Fruit fly (Drosophila melanogaster): ENCODE measurements around the gene schlank.

Gene schlank

dm6 chrX:6255414-6255915 is 11.6 kb downstream of the schlank start, which contains the start of the genes Rbcn-3A and Spx:
Gene Rbcn-3A, minus strand, starts transcription at chrX:6255487.
Gene Spx, plus strand, starts transcription at chrX:6255822.
- TF ChIP-seq h (optimal IDR thresholded peaks at IDR 0.05) (no peak), ttk (optimal IDR thresholded peaks at IDR 0.05) (no peak), Sin3A (optimal IDR thresholded peaks at IDR 0.05) (no peak), insv (optimal IDR thresholded peaks at IDR 0.05) (no peak), Myc (optimal IDR thresholded peaks at IDR 0.05) (no peak), psq (optimal IDR thresholded peaks at IDR 0.05) (no peak)

- TF ChIP-seq insv (optimal IDR thresholded peaks at IDR 0.05) = no peak
- no peak for TF ChIP-seq h (optimal IDR thresholded peaks at IDR 0.05)
- no peak for TF ChIP-seq Sin3A (optimal IDR thresholded peaks at IDR 0.05)
Measured at dm6 chrX:6254617-6255349, 12.2 kb downstream of the schlank start.

dm6 chrX:6253701-6254100 is 13.3 kb downstream of the schlank start:
- TF ChIP-seq ttk (optimal IDR thresholded peaks at IDR 0.05) = no peak
- TF ChIP-seq Sin3A (optimal IDR thresholded peaks at IDR 0.05) = no peak
- no peak for TF ChIP-seq h (optimal IDR thresholded peaks at IDR 0.05)
- no peak for TF ChIP-seq Myc (optimal IDR thresholded peaks at IDR 0.05)
- no peak for TF ChIP-seq insv (optimal IDR thresholded peaks at IDR 0.05)

dm6 chrX:6252897-6253540 is 14.0 kb downstream of the schlank start:
- no peak for TF ChIP-seq Myc (optimal IDR thresholded peaks at IDR 0.05)
- no peak for TF ChIP-seq psq (optimal IDR thresholded peaks at IDR 0.05)
- no peak for TF ChIP-seq Sin3A (optimal IDR thresholded peaks at IDR 0.05)
- no peak for TF ChIP-seq h (optimal IDR thresholded peaks at IDR 0.05)
- TF ChIP-seq ttk (optimal IDR thresholded peaks at IDR 0.05) = no peak
- TF ChIP-seq insv (optimal IDR thresholded peaks at IDR 0.05) = no peak

- TF ChIP-seq insv (optimal IDR thresholded peaks at IDR 0.05) (no peak), psq (optimal IDR thresholded peaks at IDR 0.05) (no peak)
Measured at dm6 chrX:6237015-6237414, 30.0 kb downstream of the schlank start, which contains the start of gene CG14445. Gene CG14445, plus strand, starts transcription at chrX:6237315.

- no peak for TF ChIP-seq Sin3A (optimal IDR thresholded peaks at IDR 0.05)
- no peak for TF ChIP-seq ttk (optimal IDR thresholded peaks at IDR 0.05)
- no peak for TF ChIP-seq h (optimal IDR thresholded peaks at IDR 0.05)
- no peak for TF ChIP-seq Myc (optimal IDR thresholded peaks at IDR 0.05)
- no peak for TF ChIP-seq insv (optimal IDR thresholded peaks at IDR 0.05)
- no peak for TF ChIP-seq psq (optimal IDR thresholded peaks at IDR 0.05)
Measured at dm6 chrX:6231764-6232163, 35.3 kb downstream of the schlank start.

- no peak for TF ChIP-seq h (optimal IDR thresholded peaks at IDR 0.05)
- TF ChIP-seq Sin3A (optimal IDR thresholded peaks at IDR 0.05) = no peak
- TF ChIP-seq insv (optimal IDR thresholded peaks at IDR 0.05) = no peak
- TF ChIP-seq psq (optimal IDR thresholded peaks at IDR 0.05) = no peak
- TF ChIP-seq ttk (optimal IDR thresholded peaks at IDR 0.05) = no peak
- TF ChIP-seq Myc (optimal IDR thresholded peaks at IDR 0.05) = no peak
Measured at dm6 chrX:6225472-6226049, 41.5 kb downstream of the schlank start, which contains the start of gene dtn. Gene dtn, plus strand, starts transcription at chrX:6225647.

dm6 chrX:6224225-6225190 is 42.5 kb downstream of the schlank start, which contains the start of gene sqh:
Gene sqh, minus strand, starts transcription at chrX:6225140.
- TF ChIP-seq Sin3A (optimal IDR thresholded peaks at IDR 0.05) (no peak), ttk (optimal IDR thresholded peaks at IDR 0.05) (no peak), insv (optimal IDR thresholded peaks at IDR 0.05) (no peak), h (optimal IDR thresholded peaks at IDR 0.05) (no peak), psq (optimal IDR thresholded peaks at IDR 0.05) (no peak), Myc (optimal IDR thresholded peaks at IDR 0.05) (no peak)

dm6 chrX:6219845-6220345 is 47.1 kb downstream of the schlank start, which contains the start of gene Efr:
Gene Efr, plus strand, starts transcription at chrX:6219957.
- no peak for TF ChIP-seq h (optimal IDR thresholded peaks at IDR 0.05)
- TF ChIP-seq insv (optimal IDR thresholded peaks at IDR 0.05) = no peak
- no peak for TF ChIP-seq Myc (optimal IDR thresholded peaks at IDR 0.05)

dm6 chrX:6219227-6219626 is 47.8 kb downstream of the schlank start, which contains the start of gene Btnd:
Gene Btnd, minus strand, starts transcription at chrX:6219327.
- no peak for TF ChIP-seq ttk (optimal IDR thresholded peaks at IDR 0.05)
- no peak for TF ChIP-seq h (optimal IDR thresholded peaks at IDR 0.05)
- TF ChIP-seq Sin3A (optimal IDR thresholded peaks at IDR 0.05) = no peak
- no peak for TF ChIP-seq Myc (optimal IDR thresholded peaks at IDR 0.05)
- TF ChIP-seq insv (optimal IDR thresholded peaks at IDR 0.05) = no peak
- TF ChIP-seq psq (optimal IDR thresholded peaks at IDR 0.05) = no peak

- TF ChIP-seq h (optimal IDR thresholded peaks at IDR 0.05) = no peak
- TF ChIP-seq Myc (optimal IDR thresholded peaks at IDR 0.05) = no peak
- no peak for TF ChIP-seq insv (optimal IDR thresholded peaks at IDR 0.05)
- TF ChIP-seq Sin3A (optimal IDR thresholded peaks at IDR 0.05) = no peak
- TF ChIP-seq ttk (optimal IDR thresholded peaks at IDR 0.05) = no peak
- TF ChIP-seq psq (optimal IDR thresholded peaks at IDR 0.05) = no peak
Measured at dm6 chrX:6216650-6217049, 50.4 kb downstream of the schlank start.

Data from Kc167 (cell line).